Worm (Caenorhabditis elegans) whole organism, L4 larva: ENCODE measurements around the gene T19D7.5.

Source experiments
- lin-13 ChIP-seq: fragments of 150-350 bp; optimal IDR thresholded peaks from 2 replicates; lab custom pipeline; 2014; ENCODE audit warnings: missing biosample characterization, missing genetic modification reagents, missing genetic modification characterization
- unc-62 ChIP-seq, 3 experiments: fragments of 150-350 bp in 1 of 3; sonication (generic microtip); optimal IDR thresholded peaks in 2 of 3; peaks in 1 of 3; 1 replicate in 1 of 3; 2 replicates in 2 of 3; lab custom pipeline; 2014 to 2017; ENCODE audit warnings: missing biosample characterization in 3 of 3, missing genetic modification characterization in 3 of 3, missing genetic modification reagents in 3 of 3, missing genotype in 1 of 3

T19D7.5 gene

ce11 chrX:617730-618129 lies 48.3 kb downstream of the T19D7.5 start:
- TF ChIP-seq lin-13 (no peak), unc-62 (GFP tag; optimal IDR thresholded peaks at IDR 0.05 in 1 of 2; lab: Kevin White, UChicago) (peak in 1 of 2 experiments; percentile 9), unc-62 (tag; optimal IDR thresholded peaks at IDR 0.05; lab: Kevin White, UChicago) (no peak)
